Worm (Caenorhabditis elegans) whole organism, L4 larva: ENCODE data around the gene smc-5.
A peak's percentile ranks its signal among the peaks of the same experiment; 100 is the strongest.

Experiments
- D1046.2 ChIP-seq: fragments of 200-800 bp; sonication (Bioruptor generic); IDR thresholded peaks from 2 replicates; pipeline ENCODE4 v1.3.6; 2022; ENCODE audit warnings: missing genetic modification characterization, missing compliant biosample characterization
- F10B5.3 ChIP-seq: sonication (generic microtip); optimal IDR thresholded peaks from 2 replicates; lab custom pipeline; 2016; ENCODE audit warnings: mild to moderate bottlenecking, missing genetic modification characterization, missing compliant biosample characterization
- F44E2.7 ChIP-seq: fragments of 200-800 bp; sonication (Bioruptor generic); IDR thresholded peaks from 2 replicates; pipeline ENCODE4 v2.1.2; 2022; ENCODE audit warnings: missing genetic modification characterization, missing compliant biosample characterization
- F49E8.2 ChIP-seq: sonication (generic microtip); optimal IDR thresholded peaks from 2 replicates; lab custom pipeline; 2016; ENCODE audit warnings: missing compliant biosample characterization, mild to moderate bottlenecking, missing genetic modification characterization, borderline replicate concordance
- T20F7.1 ChIP-seq: fragments of 200-800 bp; sonication (Bioruptor generic); optimal IDR thresholded peaks from 2 replicates; lab custom pipeline; 2018; ENCODE audit warnings: mild to moderate bottlenecking, missing genetic modification characterization, missing compliant biosample characterization
- T26A8.4 ChIP-seq: fragments of 200-800 bp; sonication (Bioruptor generic); IDR thresholded peaks from 2 replicates; pipeline ENCODE4 v1.3.6; 2022; ENCODE audit warnings: missing genetic modification characterization, missing compliant biosample characterization
- Y105C5A.15 ChIP-seq: fragments of 200-800 bp; sonication (Bioruptor generic); IDR thresholded peaks from 2 replicates; pipeline ENCODE4 v1.3.6; 2022; ENCODE audit warnings: missing genetic modification characterization, missing compliant biosample characterization
- aha-1 ChIP-seq: fragments of 150-350 bp; peaks from one replicate; lab custom pipeline; 2014; ENCODE audit warnings: missing biosample characterization, missing genetic modification characterization
- aly-2 ChIP-seq: sonication (generic microtip); optimal IDR thresholded peaks from 2 replicates; lab custom pipeline; 2018; ENCODE audit warnings: missing biosample characterization, missing genetic modification characterization
- ceh-62 ChIP-seq: sonication (generic microtip); optimal IDR thresholded peaks from 2 replicates; lab custom pipeline; 2017; ENCODE audit warnings: missing biosample characterization, missing genetic modification characterization
- ceh-82 ChIP-seq: sonication (generic microtip); optimal IDR thresholded peaks from 2 replicates; lab custom pipeline; 2017; ENCODE audit warnings: missing biosample characterization, missing genetic modification characterization
- ctbp-1 ChIP-seq: fragments of 200-800 bp; sonication (Bioruptor generic); IDR thresholded peaks from 2 replicates; pipeline ENCODE4 v1.3.6; 2022; ENCODE audit warnings: missing genetic modification reagents, missing genetic modification characterization, missing compliant biosample characterization
- daf-12 ChIP-seq: fragments of 150-350 bp; optimal IDR thresholded peaks from 2 replicates; lab custom pipeline; 2014; ENCODE audit warnings: missing biosample characterization, missing genetic modification reagents, missing genetic modification characterization
- dmd-9 ChIP-seq: fragments of 200-800 bp; sonication (Bioruptor generic); IDR thresholded peaks from 2 replicates; pipeline ENCODE4 v1.3.6; 2022; ENCODE audit warnings: missing genetic modification reagents, missing genetic modification characterization, missing compliant biosample characterization
- egl-27 ChIP-seq: sonication (generic microtip); optimal IDR thresholded peaks from 3 replicates; lab custom pipeline; 2017; ENCODE audit warnings: missing biosample characterization, missing genetic modification reagents, missing genetic modification characterization
- fkh-10 ChIP-seq: fragments of 150-350 bp; optimal IDR thresholded peaks from 2 replicates; lab custom pipeline; 2014; ENCODE audit warnings: missing biosample characterization, missing genetic modification reagents, missing genetic modification characterization
- fos-1 ChIP-seq: fragments of 150-350 bp; optimal IDR thresholded peaks from 2 replicates; lab custom pipeline; 2014; ENCODE audit warnings: missing biosample characterization, missing genetic modification characterization
- gei-8 ChIP-seq: fragments of 200-800 bp; sonication (Bioruptor generic); optimal IDR thresholded peaks from 2 replicates; lab custom pipeline; 2018; ENCODE audit warnings: mild to moderate bottlenecking, missing genetic modification characterization, missing compliant biosample characterization
- hlh-11 ChIP-seq: fragments of 200-800 bp; sonication (Bioruptor generic); optimal IDR thresholded peaks from 2 replicates; lab custom pipeline; 2018; ENCODE audit warnings: mild to moderate bottlenecking, missing genetic modification characterization, missing compliant biosample characterization
- jun-1 ChIP-seq: fragments of 150-350 bp; optimal IDR thresholded peaks from 2 replicates; lab custom pipeline; 2014; ENCODE audit warnings: missing biosample characterization, missing genetic modification reagents, missing genetic modification characterization
- lin-13 ChIP-seq: fragments of 150-350 bp; optimal IDR thresholded peaks from 2 replicates; lab custom pipeline; 2014; ENCODE audit warnings: missing biosample characterization, missing genetic modification reagents, missing genetic modification characterization
- lin-29 ChIP-seq: fragments of 200-800 bp; sonication (Bioruptor generic); IDR thresholded peaks from 2 replicates; pipeline ENCODE4 v1.3.6; 2022; ENCODE audit warnings: missing genetic modification reagents, missing genetic modification characterization, missing compliant biosample characterization
- lir-3 ChIP-seq: sonication (generic microtip); optimal IDR thresholded peaks from 2 replicates; lab custom pipeline; 2016; ENCODE audit warnings: mild to moderate bottlenecking, missing genetic modification characterization, missing compliant biosample characterization
- madf-5 ChIP-seq, 2 experiments: fragments of 200-800 bp; sonication (Bioruptor generic); IDR thresholded peaks; 2 replicates each; pipeline ENCODE4 v1.3.6; 2022; ENCODE audit warnings: missing compliant biosample characterization in 2 of 2, missing genetic modification characterization in 2 of 2
- nhr-102 ChIP-seq: sonication (generic microtip); optimal IDR thresholded peaks from 2 replicates; lab custom pipeline; 2016; ENCODE audit warnings: mild to moderate bottlenecking, missing genetic modification characterization, moderate library complexity, missing compliant biosample characterization
- nhr-11 ChIP-seq: fragments of 150-350 bp; optimal IDR thresholded peaks from 2 replicates; lab custom pipeline; 2014; ENCODE audit warnings: missing biosample characterization, missing genetic modification characterization
- nhr-237 ChIP-seq: sonication (generic microtip); optimal IDR thresholded peaks from 2 replicates; lab custom pipeline; 2017; ENCODE audit warnings: missing biosample characterization, missing genetic modification characterization
- nhr-41 ChIP-seq: fragments of 200-800 bp; sonication (Bioruptor generic); IDR thresholded peaks from 2 replicates; pipeline ENCODE4 v1.3.6; 2022; ENCODE audit warnings: missing genetic modification reagents, missing genetic modification characterization, missing compliant biosample characterization
- nhr-6 ChIP-seq: fragments of 150-350 bp; optimal IDR thresholded peaks from 2 replicates; lab custom pipeline; 2014; ENCODE audit warnings: missing biosample characterization, missing genetic modification characterization
- nhr-76 ChIP-seq: fragments of 150-350 bp; optimal IDR thresholded peaks from 2 replicates; lab custom pipeline; 2014; ENCODE audit warnings: missing biosample characterization, missing genetic modification characterization
- pha-4 ChIP-seq, 2 experiments: fragments of 150-350 bp in 1 of 2; fragments of 200-800 bp in 1 of 2; sonication (Bioruptor generic) in 1 of 2; IDR thresholded peaks in 1 of 2; optimal IDR thresholded peaks in 1 of 2; 2 replicates each; pipeline versions ENCODE4 v1.3.6 to Lab custom; 2014 to 2022; ENCODE audit warnings: missing genetic modification characterization in 2 of 2, missing genetic modification reagents in 2 of 2, missing biosample characterization in 1 of 2, missing compliant biosample characterization in 1 of 2
- php-3 ChIP-seq: fragments of 200-800 bp; sonication (Bioruptor generic); IDR thresholded peaks from 2 replicates; pipeline ENCODE4 v1.3.6; 2022; ENCODE audit warnings: missing genetic modification reagents, missing genetic modification characterization, missing compliant biosample characterization
- pqm-1 ChIP-seq: sonication (generic microtip); optimal IDR thresholded peaks from 2 replicates; lab custom pipeline; 2017; ENCODE audit warnings: missing biosample characterization, missing genetic modification characterization
- saeg-2 ChIP-seq: fragments of 200-800 bp; sonication (Bioruptor generic); IDR thresholded peaks from 2 replicates; pipeline ENCODE4 v1.3.6; 2022; ENCODE audit warnings: missing genetic modification reagents, missing genetic modification characterization, missing compliant biosample characterization
- snpc-1.2 ChIP-seq: fragments of 200-800 bp; sonication (Bioruptor generic); IDR thresholded peaks from 2 replicates; pipeline ENCODE4 v1.3.6; 2022; ENCODE audit warnings: missing genetic modification reagents, missing genetic modification characterization, missing compliant biosample characterization
- snpc-4 ChIP-seq: fragments of 150-350 bp; optimal IDR thresholded peaks from 2 replicates; lab custom pipeline; 2014; ENCODE audit warnings: missing biosample characterization, missing genetic modification characterization
- spr-3 ChIP-seq: fragments of 200-800 bp; sonication (Bioruptor generic); optimal IDR thresholded peaks from 2 replicates; lab custom pipeline; 2018; ENCODE audit warnings: mild to moderate bottlenecking, missing genetic modification characterization, missing compliant biosample characterization
- tra-1 ChIP-seq: fragments of 200-800 bp; sonication (Bioruptor generic); IDR thresholded peaks from 2 replicates; pipeline ENCODE4 v1.3.6; 2022; ENCODE audit warnings: missing genetic modification reagents, missing genetic modification characterization, missing compliant biosample characterization
- unc-130 ChIP-seq: sonication (generic microtip); optimal IDR thresholded peaks from 2 replicates; lab custom pipeline; 2016; ENCODE audit warnings: missing genetic modification reagents, missing genetic modification characterization, missing compliant biosample characterization
- unc-39 ChIP-seq: sonication (generic microtip); optimal IDR thresholded peaks from 2 replicates; lab custom pipeline; 2017; ENCODE audit warnings: missing biosample characterization, missing genetic modification characterization
- vab-7 ChIP-seq: fragments of 200-800 bp; sonication (Bioruptor generic); IDR thresholded peaks from 2 replicates; pipeline ENCODE4 v1.3.6; 2022; ENCODE audit warnings: missing genetic modification reagents, missing genetic modification characterization, missing compliant biosample characterization
- zfp-2 ChIP-seq: sonication (generic microtip); optimal IDR thresholded peaks from 2 replicates; lab custom pipeline; 2016; ENCODE audit warnings: mild to moderate bottlenecking, missing genetic modification characterization, missing compliant biosample characterization

The smc-5 gene

ce11 chrII:5066967-5067366 is 5.0 kb downstream of the smc-5 start:
- TF ChIP-seq Y105C5A.15 (no peak), lin-29 (GFP tag; lab: Robert Waterston, UW) (no peak), nhr-6 (tag; lab: Kevin White, UChicago) (no peak), daf-12 (tag; lab: Kevin White, UChicago) (no peak), snpc-1.2 (GFP tag; lab: Robert Waterston, UW) (no peak)
- TF ChIP-seq, all 104 proteins: peak for 0

ce11 chrII:5067927-5068326 is 6.0 kb downstream of the smc-5 start, which contains the start of gene C27A2.8:
Gene C27A2.8, minus strand, starts transcription at chrII:5068043.
- TF ChIP-seq saeg-2 = no peak
- TF ChIP-seq lin-13 (GFP tag; lab: Kevin White, UChicago) = no peak
- no peak for TF ChIP-seq zfp-2 (tag; lab: Kevin White, UChicago)
- no peak for TF ChIP-seq egl-27 (tag; lab: Kevin White, UChicago)
- no peak for TF ChIP-seq nhr-6 (tag; lab: Kevin White, UChicago)
- TF ChIP-seq T26A8.4 = no peak
- TF ChIP-seq F10B5.3 (tag; lab: Kevin White, UChicago) = no peak

- TF ChIP-seq nhr-237 (tag; lab: Kevin White, UChicago) (no peak), aha-1 (tag; lab: Kevin White, UChicago) (peak; percentile 14)
- TF ChIP-seq, all 104 proteins: peak for 1
Observed at ce11 chrII:5069525-5069924, 7.6 kb downstream of the smc-5 start, which contains the start of gene idpb-2. Gene idpb-2, minus strand, starts transcription at chrII:5069625.

ce11 chrII:5071265-5071664 is 9.3 kb downstream of the smc-5 start, which contains the start of gene C27A2.7:
Gene C27A2.7, minus strand, starts transcription at chrII:5071365.
- TF ChIP-seq jun-1 (tag; lab: Kevin White, UChicago) (no peak), aly-2 (no peak), hlh-11 (tag; lab: Kevin White, UChicago) (no peak), madf-5 (GFP tag; IDR thresholded peaks at IDR 0.05; lab: Robert Waterston, UW) (no peak), tra-1 (GFP tag; lab: Robert Waterston, UW) (no peak), nhr-102 (no peak), D1046.2 (GFP tag; lab: Robert Waterston, UW) (no peak), unc-130 (GFP tag; lab: Kevin White, UChicago) (no peak)

ce11 chrII:5081124-5081913 is 19.4 kb downstream of the smc-5 start, which contains the start of gene dsh-2:
Gene dsh-2, minus strand, starts transcription at chrII:5081174.
- TF ChIP-seq aha-1 (tag; lab: Kevin White, UChicago) = peak; percentile 27
- no peak for TF ChIP-seq ctbp-1
- TF ChIP-seq daf-12 (tag; lab: Kevin White, UChicago) = no peak
- TF ChIP-seq T20F7.1 (GFP tag; lab: Kevin White, UChicago) = no peak
- no peak for TF ChIP-seq snpc-4
- no peak for TF ChIP-seq fos-1 (tag; lab: Kevin White, UChicago)
- peak; percentile 27; the same call in 1 of the 2 replicates for TF ChIP-seq nhr-41 (GFP tag; lab: Robert Waterston, UW)
- no peak for TF ChIP-seq unc-39 (tag; lab: Kevin White, UChicago)
- TF ChIP-seq F10B5.3 (tag; lab: Kevin White, UChicago) = no peak
- no peak for TF ChIP-seq spr-3 (GFP tag; lab: Kevin White, UChicago)
- no peak for TF ChIP-seq nhr-102
- no peak for TF ChIP-seq aly-2
- TF ChIP-seq F49E8.2 (tag; lab: Kevin White, UChicago) = no peak
- peak; percentile 57 for TF ChIP-seq nhr-6 (tag; lab: Kevin White, UChicago)
- TF ChIP-seq ceh-62 (tag; lab: Kevin White, UChicago) = no peak
- TF ChIP-seq pqm-1 (tag; lab: Kevin White, UChicago) = no peak
- TF ChIP-seq lir-3 (tag; lab: Kevin White, UChicago) = no peak
- TF ChIP-seq D1046.2 (GFP tag; lab: Robert Waterston, UW) = no peak
- no peak for TF ChIP-seq fkh-10
- no peak for TF ChIP-seq nhr-76
- TF ChIP-seq gei-8 = no peak
- no peak for TF ChIP-seq dmd-9
- no peak for TF ChIP-seq nhr-11 (tag; lab: Kevin White, UChicago)
- TF ChIP-seq snpc-1.2 (GFP tag; lab: Robert Waterston, UW) = no peak
- no peak for TF ChIP-seq php-3 (GFP tag; lab: Robert Waterston, UW)
- no peak for TF ChIP-seq vab-7
- no peak for TF ChIP-seq pha-4 (GFP tag; IDR thresholded peaks at IDR 0.05; lab: Robert Waterston, UW)
- peak; percentile 43 for TF ChIP-seq pha-4 (tag; optimal IDR thresholded peaks at IDR 0.05; lab: Kevin White, UChicago)
- TF ChIP-seq F44E2.7 (GFP tag; lab: Robert Waterston, UW) = no peak
- no peak for TF ChIP-seq ceh-82 (tag; lab: Kevin White, UChicago)
